Worm (Caenorhabditis elegans) whole organism, L2 larva: Measurements from ENCODE around the gene Y50D7A.10.

Experiments
- C34F6.9 ChIP-seq: fragments of 150-350 bp; optimal IDR thresholded peaks from 2 replicates; lab custom pipeline; 2014; ENCODE audit warnings: missing biosample characterization, missing genetic modification characterization
- F13H6.1 ChIP-seq: sonication (generic microtip); optimal IDR thresholded peaks from 2 replicates; lab custom pipeline; 2016; ENCODE audit warnings: missing genetic modification characterization, missing compliant biosample characterization
- blmp-1 ChIP-seq: sonication (generic microtip); optimal IDR thresholded peaks from 2 replicates; lab custom pipeline; 2017; ENCODE audit warnings: missing genetic modification characterization, mild to moderate bottlenecking, missing compliant biosample characterization, antibody characterized with exemption, moderate library complexity; ENCODE audit not compliant: insufficient read depth
- crh-2 ChIP-seq: sonication (generic microtip); optimal IDR thresholded peaks from 2 replicates; lab custom pipeline; 2017; ENCODE audit warnings: missing biosample characterization, missing genetic modification characterization
- dmd-4 ChIP-seq: sonication (generic microtip); optimal IDR thresholded peaks from 2 replicates; lab custom pipeline; 2017; ENCODE audit warnings: missing biosample characterization, missing genetic modification characterization
- elt-1 ChIP-seq: fragments of 150-350 bp; optimal IDR thresholded peaks from 2 replicates; lab custom pipeline; 2014; ENCODE audit warnings: missing biosample characterization, missing genetic modification characterization
- elt-3 ChIP-seq: sonication (generic microtip); optimal IDR thresholded peaks from 2 replicates; lab custom pipeline; 2017; ENCODE audit warnings: missing biosample characterization, missing genetic modification characterization
- fos-1 ChIP-seq: fragments of 150-350 bp; optimal IDR thresholded peaks from 2 replicates; lab custom pipeline; 2014; ENCODE audit warnings: missing biosample characterization, missing genetic modification characterization
- lin-11 ChIP-seq: fragments of 150-350 bp; sonication (generic microtip); optimal IDR thresholded peaks from 2 replicates; lab custom pipeline; 2014; ENCODE audit warnings: missing biosample characterization, missing genetic modification characterization, inconsistent platforms, mixed read lengths
- lsy-2 ChIP-seq, 2 experiments: fragments of 150-350 bp in 1 of 2; sonication (generic microtip) in 1 of 2; optimal IDR thresholded peaks; 2 replicates each; lab custom pipeline; 2014 to 2017; ENCODE audit warnings: missing biosample characterization in 2 of 2, missing genetic modification characterization in 2 of 2
- mdl-1 ChIP-seq, 2 experiments: fragments of 150-350 bp in 1 of 2; sonication (generic microtip) in 1 of 2; optimal IDR thresholded peaks; 2 replicates each; lab custom pipeline; 2017; ENCODE audit warnings: missing biosample characterization in 2 of 2, missing genetic modification characterization in 2 of 2
- nhr-10 ChIP-seq: sonication (generic microtip); optimal IDR thresholded peaks from 2 replicates; lab custom pipeline; 2017; ENCODE audit warnings: missing biosample characterization, missing genetic modification characterization
- nhr-129 ChIP-seq: fragments of 150-350 bp; optimal IDR thresholded peaks from 2 replicates; lab custom pipeline; 2014; ENCODE audit warnings: missing biosample characterization, missing genetic modification characterization
- nhr-21 ChIP-seq: fragments of 150-350 bp; optimal IDR thresholded peaks from 2 replicates; lab custom pipeline; 2014; ENCODE audit warnings: missing biosample characterization, missing genetic modification characterization
- nhr-237 ChIP-seq: fragments of 150-350 bp; optimal IDR thresholded peaks from 2 replicates; lab custom pipeline; 2014; ENCODE audit warnings: missing biosample characterization, missing genetic modification characterization
- nhr-25 ChIP-seq: fragments of 150-350 bp; sonication (generic microtip); optimal IDR thresholded peaks from 3 replicates; lab custom pipeline; 2014; ENCODE audit warnings: missing biosample characterization, missing genetic modification characterization
- nhr-77 ChIP-seq: fragments of 150-350 bp; optimal IDR thresholded peaks from 2 replicates; lab custom pipeline; 2014; ENCODE audit warnings: missing biosample characterization, missing genetic modification characterization
- sma-9 ChIP-seq, 2 experiments: fragments of 150-350 bp in 1 of 2; sonication (generic microtip) in 1 of 2; optimal IDR thresholded peaks; 2 replicates each; lab custom pipeline; 2014 to 2016; ENCODE audit warnings: missing genetic modification characterization in 2 of 2, mild to moderate bottlenecking in 1 of 2, missing biosample characterization in 1 of 2, missing compliant biosample characterization in 1 of 2, missing genetic modification reagents in 1 of 2, moderate library complexity in 1 of 2
- snpc-4 ChIP-seq: fragments of 150-350 bp; optimal IDR thresholded peaks from 2 replicates; lab custom pipeline; 2014; ENCODE audit warnings: missing biosample characterization, missing genetic modification characterization
- unc-55 ChIP-seq: fragments of 150-350 bp; sonication (generic microtip); optimal IDR thresholded peaks from 3 replicates; lab custom pipeline; 2014; ENCODE audit warnings: missing biosample characterization, missing genetic modification reagents, missing genetic modification characterization
- ztf-11 ChIP-seq: sonication (generic microtip); optimal IDR thresholded peaks from 2 replicates; lab custom pipeline; 2017; ENCODE audit warnings: missing biosample characterization, missing genetic modification characterization

Gene Y50D7A.10

ce11 chrIII:356906-357901 is 41.9 kb downstream of the Y50D7A.10 start:
- TF ChIP-seq fos-1 (tag; lab: Kevin White, UChicago) = peak; percentile 20
- no peak for TF ChIP-seq snpc-4 (tag; lab: Kevin White, UChicago)
- TF ChIP-seq, all 48 proteins: peak for 1

ce11 chrIII:358106-358505 is 42.8 kb downstream of the Y50D7A.10 start:
- TF ChIP-seq dmd-4 (tag; lab: Kevin White, UChicago) (no peak), unc-55 (GFP tag; lab: Kevin White, UChicago) (no peak)

DNA sequence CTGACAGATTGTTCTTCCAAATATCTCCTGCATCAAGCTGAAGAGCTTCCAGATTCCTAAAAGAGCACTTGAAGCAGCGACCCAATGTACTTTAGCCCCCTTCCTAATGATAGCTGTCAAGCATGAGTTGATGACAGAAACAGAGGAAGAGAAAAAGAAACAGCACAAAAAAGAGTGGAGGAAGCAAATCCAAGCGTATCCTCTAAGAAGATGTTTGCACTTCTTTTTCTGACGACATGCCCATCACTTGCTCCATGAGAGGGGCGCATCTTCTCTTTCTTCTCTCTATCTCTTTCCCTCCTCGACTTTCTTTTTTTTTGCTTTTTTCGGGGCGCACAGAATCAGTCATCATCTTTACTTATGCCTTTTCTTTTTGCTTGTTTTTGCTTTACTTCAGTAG is 45.1 kb downstream of the Y50D7A.10 start:
- TF ChIP-seq F13H6.1 (tag; lab: Kevin White, UChicago) (no peak), unc-55 (GFP tag; lab: Kevin White, UChicago) (peak; percentile 29), nhr-129 (tag; lab: Kevin White, UChicago) (peak; percentile 39), C34F6.9 (tag; lab: Kevin White, UChicago) (peak; percentile 28), fos-1 (tag; lab: Kevin White, UChicago) (no peak), lsy-2 (tag; optimal IDR thresholded peaks at IDR 0.05; lab: Kevin White, UChicago) (peak in 1 of 2 experiments; percentile 4), crh-2 (tag; lab: Kevin White, UChicago) (no peak), nhr-237 (tag; lab: Kevin White, UChicago) (no peak), blmp-1 (tag; lab: Kevin White, UChicago) (no peak), nhr-21 (tag; lab: Kevin White, UChicago) (no peak), elt-3 (no peak)

ce11 chrIII:365649-366048 is 50.4 kb downstream of the Y50D7A.10 start, which contains the start of gene pll-1:
Gene pll-1 (plus strand): TSS chrIII:365949.
- TF ChIP-seq nhr-77 (no peak), sma-9 (GFP tag; optimal IDR thresholded peaks at IDR 0.05; lab: Kevin White, UChicago) (no peak), sma-9 (tag; optimal IDR thresholded peaks at IDR 0.05; lab: Kevin White, UChicago) (no peak), lin-11 (tag; lab: Kevin White, UChicago) (no peak), nhr-237 (tag; lab: Kevin White, UChicago) (no peak), nhr-21 (tag; lab: Kevin White, UChicago) (no peak), snpc-4 (tag; lab: Kevin White, UChicago) (no peak), dmd-4 (tag; lab: Kevin White, UChicago) (no peak), fos-1 (tag; lab: Kevin White, UChicago) (no peak), nhr-25 (tag; lab: Kevin White, UChicago) (no peak), nhr-129 (tag; lab: Kevin White, UChicago) (no peak), mdl-1 (tag; optimal IDR thresholded peaks at IDR 0.05; lab: Kevin White, UChicago) (no peak), lsy-2 (tag; optimal IDR thresholded peaks at IDR 0.05; lab: Kevin White, UChicago) (no peak), elt-1 (no peak), nhr-10 (tag; lab: Kevin White, UChicago) (no peak), ztf-11 (tag; lab: Kevin White, UChicago) (no peak)
